Worm (Caenorhabditis elegans): Measurements from ENCODE around the gene Y59A8B.24.

- TF ChIP-seq W03F9.2 (tag; optimal IDR thresholded peaks at IDR 0.05) (no peak), him-1 (tag; optimal IDR thresholded peaks at IDR 0.05) (no peak), dao-5 (tag; optimal IDR thresholded peaks at IDR 0.05) (no peak)
Measured at ce11 chrV:17952280-17952679, 531 bp downstream of the Y59A8B.24 start.

All from whole organism, L4/young adult.